Fruit fly (Drosophila melanogaster) whole organism, adult: Measurements from ENCODE around the gene CG43954.
A peak's percentile ranks its signal among the peaks of the same experiment; 100 is the strongest.

Source experiments
- CG11617 ChIP-seq: fragments of 200-800 bp; sonication (Bioruptor generic); optimal IDR thresholded peaks from 2 replicates; lab custom pipeline; 2017; ENCODE audit warnings: mild to moderate bottlenecking, missing biosample characterization, missing genetic modification reagents, missing genetic modification characterization
- CG12768 ChIP-seq: fragments of 200-800 bp; sonication (Bioruptor generic); optimal IDR thresholded peaks from 2 replicates; lab custom pipeline; 2017; ENCODE audit warnings: missing biosample characterization, missing genetic modification characterization, mild to moderate bottlenecking, moderate library complexity, missing genetic modification reagents
- CG14711 ChIP-seq: fragments of 200-800 bp; sonication (Bioruptor generic); optimal IDR thresholded peaks from 2 replicates; lab custom pipeline; 2018; ENCODE audit warnings: missing biosample characterization, mild to moderate bottlenecking, missing genetic modification characterization, moderate library complexity
- CG1620 ChIP-seq: fragments of 200-800 bp; sonication (Bioruptor generic); optimal IDR thresholded peaks from 2 replicates; lab custom pipeline; 2016; ENCODE audit warnings: missing biosample characterization, missing genetic modification characterization
- CG33017 ChIP-seq: fragments of 200-800 bp; sonication (Bioruptor generic); optimal IDR thresholded peaks from 2 replicates; lab custom pipeline; 2018; ENCODE audit warnings: missing biosample characterization, mild to moderate bottlenecking, missing genetic modification characterization, moderate library complexity
- CG5204 ChIP-seq: fragments of 200-800 bp; sonication (Bioruptor generic); optimal IDR thresholded peaks from 2 replicates; lab custom pipeline; 2016; ENCODE audit warnings: missing biosample characterization, missing genetic modification characterization
- CG7045 ChIP-seq: fragments of 200-800 bp; sonication (Bioruptor generic); optimal IDR thresholded peaks from 2 replicates; lab custom pipeline; 2017; ENCODE audit warnings: missing biosample characterization, mild to moderate bottlenecking, missing genetic modification characterization
- CG7101 ChIP-seq: fragments of 200-800 bp; sonication (Bioruptor generic); optimal IDR thresholded peaks from 2 replicates; lab custom pipeline; 2018; ENCODE audit warnings: missing biosample characterization, mild to moderate bottlenecking, missing genetic modification characterization, moderate library complexity
- Clk ChIP-seq: fragments of 200-800 bp; sonication (Bioruptor generic); optimal IDR thresholded peaks from 2 replicates; lab custom pipeline; 2017; ENCODE audit warnings: missing biosample characterization, missing genetic modification characterization
- Crg-1 ChIP-seq: fragments of 200-800 bp; sonication (Bioruptor generic); optimal IDR thresholded peaks from 2 replicates; lab custom pipeline; 2016; ENCODE audit warnings: missing biosample characterization, missing genetic modification characterization
- Hr96 ChIP-seq: fragments of 200-800 bp; sonication (Bioruptor generic); optimal IDR thresholded peaks from 2 replicates; lab custom pipeline; 2016; ENCODE audit warnings: missing biosample characterization, missing genetic modification characterization
- Mnt ChIP-seq: fragments of 200-800 bp; sonication (Bioruptor generic); optimal IDR thresholded peaks from 2 replicates; lab custom pipeline; 2016; ENCODE audit warnings: missing biosample characterization, mild to moderate bottlenecking, missing genetic modification characterization
- bab1 ChIP-seq: fragments of 200-800 bp; sonication (Bioruptor generic); optimal IDR thresholded peaks from 3 replicates; lab custom pipeline; 2019; ENCODE audit warnings: missing biosample characterization, mild to moderate bottlenecking, missing genetic modification characterization, moderate library complexity
- cic ChIP-seq: fragments of 200-800 bp; sonication (Bioruptor generic); optimal IDR thresholded peaks from 2 replicates; lab custom pipeline; 2017; ENCODE audit warnings: missing biosample characterization, mild to moderate bottlenecking, missing genetic modification characterization, moderate library complexity
- cnc ChIP-seq, 2 experiments: fragments of >200 bp; optimal IDR thresholded peaks; 2 replicates each; lab custom pipeline; 2017
- kay ChIP-seq: fragments of 200-800 bp; sonication (Bioruptor generic); peaks from one replicate; lab custom pipeline; 2016; ENCODE audit warnings: missing biosample characterization, missing genetic modification characterization, borderline replicate concordance
- ovo ChIP-seq: fragments of 200-800 bp; sonication (Bioruptor generic); optimal IDR thresholded peaks from 2 replicates; lab custom pipeline; 2016; ENCODE audit warnings: missing biosample characterization, missing genetic modification characterization
- pad ChIP-seq: fragments of 200-800 bp; sonication (Bioruptor generic); optimal IDR thresholded peaks from 3 replicates; lab custom pipeline; 2017; ENCODE audit warnings: missing biosample characterization, missing genetic modification characterization, mild to moderate bottlenecking, moderate library complexity, missing genetic modification reagents
- tj ChIP-seq: fragments of 200-800 bp; sonication (Bioruptor generic); optimal IDR thresholded peaks from 3 replicates; lab custom pipeline; 2017; ENCODE audit warnings: missing biosample characterization, mild to moderate bottlenecking, missing genetic modification characterization, moderate library complexity
- toe ChIP-seq: fragments of 200-800 bp; sonication (Bioruptor generic); optimal IDR thresholded peaks from 2 replicates; lab custom pipeline; 2016; ENCODE audit warnings: missing biosample characterization, missing genetic modification characterization

CG43954 gene

DNA sequence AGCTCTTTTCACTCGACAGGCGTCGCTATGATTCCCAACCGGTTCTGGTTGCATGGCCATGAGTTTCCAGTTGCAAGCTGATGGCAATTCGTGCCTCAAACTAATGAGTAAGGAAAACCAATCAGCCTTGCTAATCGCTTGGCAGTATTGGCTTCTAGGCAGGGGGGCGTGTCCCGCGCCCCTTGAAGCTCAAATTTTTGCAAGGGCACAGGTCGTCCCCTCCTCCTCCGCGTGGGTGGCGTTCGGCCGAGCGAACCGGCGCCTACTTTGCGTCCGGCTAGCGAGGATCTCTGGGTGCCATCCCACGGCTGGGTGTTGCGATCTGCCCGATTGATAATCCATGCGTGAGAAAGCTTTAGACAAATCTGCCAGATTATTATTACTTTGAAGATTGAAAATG is 57.8 kb downstream of the CG43954 start:
- TF ChIP-seq kay (GFP tag; lab: Kevin White, UChicago) (no peak), ovo (GFP tag; lab: Kevin White, UChicago) (no peak), CG5204 (GFP tag; lab: Kevin White, UChicago) (no peak), cnc (optimal IDR thresholded peaks at IDR 0.05; lab: Kevin White, UChicago) (no peak), bab1 (GFP tag; lab: Kevin White, UChicago) (no peak), tj (no peak), CG11617 (GFP tag; lab: Kevin White, UChicago) (no peak), CG1620 (GFP tag; lab: Kevin White, UChicago) (no peak), toe (no peak), Mnt (GFP tag; lab: Kevin White, UChicago) (no peak), CG7101 (tag; lab: Kevin White, UChicago) (no peak), CG12768 (GFP tag; lab: Kevin White, UChicago) (no peak), CG33017 (tag; lab: Kevin White, UChicago) (no peak), Clk (no peak), pad (GFP tag; lab: Kevin White, UChicago) (no peak), CG14711 (tag; lab: Kevin White, UChicago) (no peak), Crg-1 (GFP tag; lab: Kevin White, UChicago) (no peak), CG7045 (GFP tag; lab: Kevin White, UChicago) (no peak)

- TF ChIP-seq cic (GFP tag; lab: Kevin White, UChicago) (peak; percentile 53), CG7045 (GFP tag; lab: Kevin White, UChicago) (peak; percentile 16), CG12768 (GFP tag; lab: Kevin White, UChicago) (peak; percentile 24), CG5204 (GFP tag; lab: Kevin White, UChicago) (no peak), toe (no peak), kay (GFP tag; lab: Kevin White, UChicago) (peak; percentile 86)
Measured at dm6 chr3L:16652531-16652930, 58.9 kb downstream of the CG43954 start.

dm6 chr3L:16651127-16651526 is 60.4 kb downstream of the CG43954 start:
- TF ChIP-seq toe (no peak), cnc (optimal IDR thresholded peaks at IDR 0.05; lab: Kevin White, UChicago) (no peak), CG12768 (GFP tag; lab: Kevin White, UChicago) (no peak), Hr96 (GFP tag; lab: Kevin White, UChicago) (no peak), CG14711 (tag; lab: Kevin White, UChicago) (no peak), kay (GFP tag; lab: Kevin White, UChicago) (no peak), CG11617 (GFP tag; lab: Kevin White, UChicago) (no peak), pad (GFP tag; lab: Kevin White, UChicago) (no peak), Crg-1 (GFP tag; lab: Kevin White, UChicago) (no peak), CG1620 (GFP tag; lab: Kevin White, UChicago) (no peak), cic (GFP tag; lab: Kevin White, UChicago) (no peak), Mnt (GFP tag; lab: Kevin White, UChicago) (no peak), CG7101 (tag; lab: Kevin White, UChicago) (no peak)

dm6 chr3L:16650078-16650477 is 61.4 kb downstream of the CG43954 start:
- TF ChIP-seq tj: no peak
- no peak for TF ChIP-seq CG5204 (GFP tag; lab: Kevin White, UChicago)
- no peak for TF ChIP-seq CG7101 (tag; lab: Kevin White, UChicago)
- TF ChIP-seq cic (GFP tag; lab: Kevin White, UChicago): no peak
- TF ChIP-seq bab1 (GFP tag; lab: Kevin White, UChicago): no peak
- TF ChIP-seq kay (GFP tag; lab: Kevin White, UChicago): no peak
- TF ChIP-seq toe: no peak
- TF ChIP-seq CG12768 (GFP tag; lab: Kevin White, UChicago): no peak
- no peak for TF ChIP-seq CG33017 (tag; lab: Kevin White, UChicago)
- TF ChIP-seq pad (GFP tag; lab: Kevin White, UChicago): no peak
- TF ChIP-seq CG11617 (GFP tag; lab: Kevin White, UChicago): no peak
- no peak for TF ChIP-seq Hr96 (GFP tag; lab: Kevin White, UChicago)
- no peak for TF ChIP-seq CG14711 (tag; lab: Kevin White, UChicago)
- TF ChIP-seq Mnt (GFP tag; lab: Kevin White, UChicago): no peak
- TF ChIP-seq ovo (GFP tag; lab: Kevin White, UChicago): no peak
- no peak for TF ChIP-seq CG1620 (GFP tag; lab: Kevin White, UChicago)
- no peak for TF ChIP-seq cnc (optimal IDR thresholded peaks at IDR 0.05; lab: Kevin White, UChicago)

- TF ChIP-seq toe: peak; percentile 58
- TF ChIP-seq kay (GFP tag; lab: Kevin White, UChicago): no peak
- peak; percentile 75 for TF ChIP-seq CG7101 (tag; lab: Kevin White, UChicago)
- peak; percentile 85 for TF ChIP-seq CG1620 (GFP tag; lab: Kevin White, UChicago)
- peak; percentile 22 for TF ChIP-seq CG11617 (GFP tag; lab: Kevin White, UChicago)
- TF ChIP-seq Crg-1 (GFP tag; lab: Kevin White, UChicago): peak; percentile 91
- TF ChIP-seq bab1 (GFP tag; lab: Kevin White, UChicago): peak; percentile 87
- no peak for TF ChIP-seq cnc (optimal IDR thresholded peaks at IDR 0.05; lab: Kevin White, UChicago)
- TF ChIP-seq pad (GFP tag; lab: Kevin White, UChicago): peak; percentile 76
- TF ChIP-seq CG33017 (tag; lab: Kevin White, UChicago): peak; percentile 40
- TF ChIP-seq CG7045 (GFP tag; lab: Kevin White, UChicago): peak; percentile 32
- peak; percentile 64 for TF ChIP-seq tj
- peak; percentile 54 for TF ChIP-seq cic (GFP tag; lab: Kevin White, UChicago)
- peak; percentile 71 for TF ChIP-seq Clk
- peak; percentile 66 for TF ChIP-seq ovo (GFP tag; lab: Kevin White, UChicago)
- peak; percentile 74 for TF ChIP-seq Hr96 (GFP tag; lab: Kevin White, UChicago)
- peak; percentile 56 for TF ChIP-seq Mnt (GFP tag; lab: Kevin White, UChicago)
- peak; percentile 76 for TF ChIP-seq CG12768 (GFP tag; lab: Kevin White, UChicago)
- peak; percentile 67 for TF ChIP-seq CG14711 (tag; lab: Kevin White, UChicago)
- no peak for TF ChIP-seq CG5204 (GFP tag; lab: Kevin White, UChicago)
Measured at dm6 chr3L:16647578-16648113, 63.8 kb downstream of the CG43954 start, which contains the start of gene Abl. Abl (minus strand) TSS chr3L:16647882.
